Worm (Caenorhabditis elegans): ENCODE measurements around the gene trcs-2.

The trcs-2 gene

DNA sequence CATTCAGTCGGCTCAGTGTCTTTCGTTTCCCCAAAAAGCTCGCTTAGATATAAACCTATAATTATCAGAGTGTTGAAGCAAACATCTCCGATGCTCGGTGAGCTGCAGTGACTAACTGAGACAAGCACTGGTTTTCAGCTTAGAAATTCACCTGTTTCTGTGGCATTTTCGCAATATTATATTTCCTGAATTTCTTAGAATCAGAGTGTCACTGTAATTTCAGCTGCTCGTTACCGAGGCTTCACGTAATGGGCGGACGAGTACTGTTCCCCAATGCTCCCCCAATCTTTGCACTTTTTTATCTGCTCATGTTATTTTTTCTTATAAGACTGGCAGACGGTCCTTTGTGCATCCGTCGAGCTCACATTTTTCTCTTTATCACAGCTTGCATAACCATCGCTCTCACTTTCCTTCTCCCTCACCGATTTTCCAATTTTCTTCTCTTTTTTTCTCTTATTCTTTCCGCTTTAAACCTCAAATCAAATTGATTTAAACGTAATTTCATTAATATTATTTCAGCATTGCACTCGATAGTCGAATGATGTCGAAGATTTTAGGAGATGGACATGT lies at the start of gene trcs-2:
trcs-2 (plus strand) TSS at position 520 of the 570 bp plus-strand sequence.
- no peak for TF ChIP-seq ztf-11 (tag; optimal IDR thresholded peaks at IDR 0.05)

DNA sequence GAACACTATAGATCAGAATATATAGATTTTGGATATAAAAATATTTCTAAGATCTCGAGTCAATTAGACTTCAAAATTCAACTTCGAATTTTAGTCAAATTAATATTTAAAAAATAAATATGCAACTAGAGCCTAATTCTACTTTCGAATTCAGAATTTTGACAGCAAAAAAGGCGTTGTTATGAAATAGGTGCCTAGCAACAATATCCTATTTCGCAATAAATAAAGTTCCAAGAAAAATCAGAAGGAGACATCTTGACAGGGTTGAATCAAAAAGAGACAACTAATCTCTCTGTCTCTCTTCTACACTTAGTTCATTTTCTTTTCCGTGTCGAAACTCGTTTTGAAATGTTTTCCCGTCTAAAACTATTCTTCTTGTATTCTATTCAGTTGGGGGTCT lies 46.9 kb upstream of the trcs-2 start:
- TF ChIP-seq M03D4.4 (tag; optimal IDR thresholded peaks at IDR 0.05) (no peak), nhr-28 (tag; optimal IDR thresholded peaks at IDR 0.05) (no peak), lin-32 (GFP tag; optimal IDR thresholded peaks at IDR 0.05) (no peak), zip-8 (tag; optimal IDR thresholded peaks at IDR 0.05) (no peak), sem-2 (GFP tag; optimal IDR thresholded peaks at IDR 0.05) (no peak), drap-1 (GFP tag; optimal IDR thresholded peaks at IDR 0.05) (no peak), tbx-8 (GFP tag; optimal IDR thresholded peaks at IDR 0.05) (no peak), nhr-2 (tag; optimal IDR thresholded peaks at IDR 0.05) (no peak), nhr-237 (tag; optimal IDR thresholded peaks at IDR 0.05) (no peak), blmp-1 (tag; optimal IDR thresholded peaks at IDR 0.05) (no peak), nhr-76 (tag; optimal IDR thresholded peaks at IDR 0.05) (no peak), elt-3 (tag; optimal IDR thresholded peaks at IDR 0.05) (no peak), lin-13 (tag; optimal IDR thresholded peaks at IDR 0.05) (no peak), unc-39 (tag; optimal IDR thresholded peaks at IDR 0.05) (no peak), hlh-1 (tag; optimal IDR thresholded peaks at IDR 0.05) (no peak), snpc-4 (tag; optimal IDR thresholded peaks at IDR 0.05) (no peak), flh-1 (GFP tag; optimal IDR thresholded peaks at IDR 0.05) (no peak), unc-62 (GFP tag; optimal IDR thresholded peaks at IDR 0.05) (no peak), ceh-39 (tag; optimal IDR thresholded peaks at IDR 0.05) (no peak), unc-120 (tag; optimal IDR thresholded peaks at IDR 0.05; ENCODE audit: poor library complexity, severe bottlenecking) (no peak)

- TF ChIP-seq mls-2 (tag; optimal IDR thresholded peaks at IDR 0.05) (no peak), tbx-8 (GFP tag; optimal IDR thresholded peaks at IDR 0.05) (no peak), nhr-12 (tag; optimal IDR thresholded peaks at IDR 0.05) (no peak), ceh-43 (GFP tag; optimal IDR thresholded peaks at IDR 0.05) (no peak), unc-62 (GFP tag; optimal IDR thresholded peaks at IDR 0.05) (no peak), ceh-39 (tag; optimal IDR thresholded peaks at IDR 0.05) (no peak), mep-1 (tag; optimal IDR thresholded peaks at IDR 0.05) (no peak), hlh-1 (tag; optimal IDR thresholded peaks at IDR 0.05) (no peak), unc-39 (tag; optimal IDR thresholded peaks at IDR 0.05) (no peak), nhr-2 (tag; optimal IDR thresholded peaks at IDR 0.05) (no peak), nhr-76 (tag; optimal IDR thresholded peaks at IDR 0.05) (no peak), cnd-1 (tag; optimal IDR thresholded peaks at IDR 0.05) (no peak), ham-2 (GFP tag; optimal IDR thresholded peaks at IDR 0.05) (no peak), bed-3 (GFP tag; optimal IDR thresholded peaks at IDR 0.05) (no peak), ztf-11 (tag; optimal IDR thresholded peaks at IDR 0.05) (no peak), mab-5 (tag; optimal IDR thresholded peaks at IDR 0.05) (no peak), pha-4 (tag; optimal IDR thresholded peaks at IDR 0.05) (no peak), elt-1 (tag; optimal IDR thresholded peaks at IDR 0.05; ENCODE audit: borderline replicate concordance, insufficient read depth) (no peak), lin-13 (tag; optimal IDR thresholded peaks at IDR 0.05) (no peak)
These were observed 42.5 kb upstream of the trcs-2 start for ce11 chrII:8679799-8680198.

- TF ChIP-seq ces-1 (GFP tag; optimal IDR thresholded peaks at IDR 0.05), result peak; percentile 55
- TF ChIP-seq unc-120 (tag; optimal IDR thresholded peaks at IDR 0.05; ENCODE audit: poor library complexity, severe bottlenecking), result peak; percentile 93
- peak; percentile 21 for TF ChIP-seq mep-1 (tag; optimal IDR thresholded peaks at IDR 0.05)
- TF ChIP-seq nhr-76 (tag; optimal IDR thresholded peaks at IDR 0.05), result no peak
- no peak for TF ChIP-seq bed-3 (GFP tag; optimal IDR thresholded peaks at IDR 0.05)
- no peak for TF ChIP-seq zip-8 (tag; optimal IDR thresholded peaks at IDR 0.05)
These were observed 38.3 kb upstream of the trcs-2 start for ce11 chrII:8683933-8684332.

- TF ChIP-seq ceh-39 (tag; optimal IDR thresholded peaks at IDR 0.05) (no peak), bed-3 (GFP tag; optimal IDR thresholded peaks at IDR 0.05) (no peak), cnd-1 (tag; optimal IDR thresholded peaks at IDR 0.05) (no peak), unc-62 (GFP tag; optimal IDR thresholded peaks at IDR 0.05) (no peak), sem-2 (GFP tag; optimal IDR thresholded peaks at IDR 0.05) (no peak), unc-120 (tag; optimal IDR thresholded peaks at IDR 0.05; ENCODE audit: poor library complexity, severe bottlenecking) (no peak), nhr-237 (tag; optimal IDR thresholded peaks at IDR 0.05) (no peak), sptf-1 (tag; optimal IDR thresholded peaks at IDR 0.05) (no peak), snpc-4 (tag; optimal IDR thresholded peaks at IDR 0.05) (no peak), hlh-1 (tag; optimal IDR thresholded peaks at IDR 0.05) (no peak), nhr-2 (tag; optimal IDR thresholded peaks at IDR 0.05) (no peak), lsy-2 (tag; optimal IDR thresholded peaks at IDR 0.05) (no peak), mab-5 (tag; optimal IDR thresholded peaks at IDR 0.05) (no peak), drap-1 (GFP tag; optimal IDR thresholded peaks at IDR 0.05) (no peak), lin-13 (tag; optimal IDR thresholded peaks at IDR 0.05) (no peak), elt-1 (tag; optimal IDR thresholded peaks at IDR 0.05; ENCODE audit: borderline replicate concordance, insufficient read depth) (no peak), ceh-43 (GFP tag; optimal IDR thresholded peaks at IDR 0.05) (no peak)
These were observed 37.5 kb upstream of the trcs-2 start, which contains the start of gene hgap-2 for ce11 chrII:8684824-8685223. Gene hgap-2 (minus strand): TSS chrII:8684924.
